Worm (Caenorhabditis elegans): ENCODE measurements around the gene plpp-1.2.

plpp-1.2 gene

DNA sequence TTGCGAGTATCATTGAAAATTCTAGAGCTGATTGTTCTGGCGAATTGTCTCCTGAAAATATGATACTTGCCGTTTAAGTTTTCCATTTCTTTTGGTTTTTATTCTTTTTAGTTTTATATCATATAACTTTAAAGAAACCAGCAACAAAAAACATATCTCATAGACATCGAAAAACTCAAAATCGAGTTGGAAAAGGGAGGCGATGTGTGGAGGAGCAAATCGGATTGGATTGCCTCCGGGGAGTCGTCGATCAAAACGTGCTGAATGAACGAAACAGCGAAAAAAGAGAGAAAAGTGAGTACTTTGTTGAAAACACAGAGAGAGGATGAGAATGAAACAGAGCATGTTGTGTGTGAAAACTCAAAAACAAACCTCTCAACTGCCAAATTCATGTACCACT lies 11.9 kb downstream of the plpp-1.2 start:
- TF ChIP-seq C06A6.2 (GFP tag; conservative IDR thresholded peaks at IDR 0.05) (no peak), attf-6 (GFP tag; IDR thresholded peaks at IDR 0.05) (no peak), lag-1 (GFP tag; IDR thresholded peaks at IDR 0.05) (no peak), hmg-20 (GFP tag; IDR thresholded peaks at IDR 0.05) (no peak), nhr-90 (tag; optimal IDR thresholded peaks at IDR 0.05) (no peak), rcor-1 (GFP tag; IDR thresholded peaks at IDR 0.05) (no peak), ztf-22 (GFP tag; optimal IDR thresholded peaks at IDR 0.05) (no peak), B0035.1 (tag; optimal IDR thresholded peaks at IDR 0.05) (no peak)

DNA sequence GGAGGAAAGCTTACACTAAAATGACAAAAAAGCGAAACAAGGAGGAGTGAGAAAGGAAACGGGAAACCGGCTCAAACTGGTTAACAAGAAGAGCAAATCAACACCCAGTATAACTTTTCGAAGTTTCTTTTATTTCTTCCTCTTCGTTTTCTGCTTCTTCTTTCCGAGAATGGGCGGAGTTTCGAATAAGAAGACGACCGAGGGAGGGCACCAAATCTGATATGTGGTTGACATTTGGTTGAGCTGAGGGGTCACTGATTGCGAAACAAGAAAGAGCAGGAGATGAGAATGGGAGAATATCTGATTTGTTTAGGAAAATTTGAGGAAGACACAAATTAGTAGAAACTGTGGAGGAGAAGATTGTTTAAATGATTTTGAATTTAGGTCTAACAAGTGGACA lies 13.3 kb downstream of the plpp-1.2 start:
- no peak for TF ChIP-seq F33H1.4 (GFP tag; IDR thresholded peaks at IDR 0.05)
- TF ChIP-seq C17E4.6 (GFP tag; IDR thresholded peaks at IDR 0.05), result no peak
- TF ChIP-seq ztf-22 (GFP tag; optimal IDR thresholded peaks at IDR 0.05), result no peak
- no peak for TF ChIP-seq dpl-1 (GFP tag; optimal IDR thresholded peaks at IDR 0.05)
- TF ChIP-seq hlh-26 (GFP tag; conservative IDR thresholded peaks at IDR 0.05), result no peak
- TF ChIP-seq mel-28 (tag; optimal IDR thresholded peaks at IDR 0.05; ENCODE audit: borderline replicate concordance), result no peak
- TF ChIP-seq F49E8.2 (tag; optimal IDR thresholded peaks at IDR 0.05; ENCODE audit: insufficient read depth), result no peak
- no peak for TF ChIP-seq snpc-3.4 (tag; optimal IDR thresholded peaks at IDR 0.05)
- TF ChIP-seq egl-18 (GFP tag; IDR thresholded peaks at IDR 0.05), result no peak
- no peak for TF ChIP-seq madf-3 (GFP tag; IDR thresholded peaks at IDR 0.05)
- no peak for TF ChIP-seq lin-54 (GFP tag; optimal IDR thresholded peaks at IDR 0.05)
- no peak for TF ChIP-seq madf-10 (tag; optimal IDR thresholded peaks at IDR 0.05)

DNA sequence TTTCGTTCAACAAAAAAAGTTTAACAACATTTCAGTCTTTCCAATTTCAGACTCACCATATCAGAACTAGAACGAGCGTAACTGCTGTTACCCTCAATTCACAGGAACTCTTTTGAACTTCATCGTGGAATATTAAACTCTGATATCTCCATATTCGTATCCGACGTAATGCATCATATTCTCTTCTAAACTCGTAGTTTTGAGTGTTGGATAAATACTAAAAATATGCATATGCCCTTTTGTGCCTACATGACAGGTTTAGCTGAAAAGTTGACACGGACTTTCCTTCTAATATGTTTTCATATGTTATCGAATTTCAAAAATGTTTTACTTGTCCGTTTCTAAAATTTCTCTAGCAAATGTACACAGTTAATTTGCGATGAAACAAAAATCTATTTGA lies 13.8 kb downstream of the plpp-1.2 start, which contains the start of gene twk-49:
TSS of gene twk-49 (minus strand) at position 101 of the 400 bp plus-strand sequence.
- TF ChIP-seq K12H6.12 (tag; optimal IDR thresholded peaks at IDR 0.05) (no peak), B0261.1 (tag; optimal IDR thresholded peaks at IDR 0.05) (no peak), aptf-3 (GFP tag; IDR thresholded peaks at IDR 0.05) (no peak), rec-8 (tag; optimal IDR thresholded peaks at IDR 0.05) (no peak)

- TF ChIP-seq zfh-2 (GFP tag; conservative IDR thresholded peaks at IDR 0.05) (no peak), ama-1 (optimal IDR thresholded peaks at IDR 0.05) (no peak), ama-1 (GFP tag; optimal IDR thresholded peaks at IDR 0.05) (no peak), Y67H2A.10 (GFP tag; conservative IDR thresholded peaks at IDR 0.05) (no peak), lin-54 (GFP tag; optimal IDR thresholded peaks at IDR 0.05) (no peak), ztf-6 (GFP tag; IDR thresholded peaks at IDR 0.05) (no peak), cebp-1 (GFP tag; IDR thresholded peaks at IDR 0.05) (no peak), cebp-1 (tag; optimal IDR thresholded peaks at IDR 0.05) (no peak), attf-5 (GFP tag; optimal IDR thresholded peaks at IDR 0.05) (no peak), Y79H2A.3 (GFP tag; conservative IDR thresholded peaks at IDR 0.05) (no peak), nhr-27 (tag; optimal IDR thresholded peaks at IDR 0.05) (no peak), lsl-1 (GFP tag; optimal IDR thresholded peaks at IDR 0.05) (no peak)
Observed at ce11 chrII:6500161-6500560, 14.9 kb downstream of the plpp-1.2 start, which contains the start of gene R05G9.5. Gene R05G9.5 (minus strand): TSS chrII:6500261.

DNA sequence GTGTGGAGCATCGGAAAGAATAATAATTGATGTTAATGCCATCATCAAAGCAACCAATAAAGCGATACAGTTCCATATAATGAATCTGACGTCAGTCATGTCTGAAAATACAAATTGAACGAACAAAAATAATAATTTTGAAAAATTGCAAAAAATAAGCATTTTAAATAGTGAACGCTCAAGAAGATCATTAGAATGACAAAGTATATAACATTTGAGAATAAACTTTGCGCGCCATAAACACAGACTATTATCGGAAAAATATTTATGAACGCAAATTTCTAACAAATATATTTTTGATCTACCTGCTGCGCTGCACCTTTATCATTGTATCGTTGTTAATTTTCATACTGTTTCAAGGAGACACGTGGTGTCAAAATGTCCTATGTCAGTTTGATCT lies 16.1 kb downstream of the plpp-1.2 start, which contains the start of gene R05G9.3:
TSS of gene R05G9.3 (minus strand) at position 101 of the 400 bp plus-strand sequence.
- TF ChIP-seq nhr-120 (GFP tag; IDR thresholded peaks at IDR 0.05), result no peak
- TF ChIP-seq F39B2.1 (GFP tag; IDR thresholded peaks at IDR 0.05), result no peak
- TF ChIP-seq Y95B8A.8 (GFP tag; IDR thresholded peaks at IDR 0.05), result no peak
- TF ChIP-seq aptf-2 (GFP tag; conservative IDR thresholded peaks at IDR 0.05), result no peak
- TF ChIP-seq aptf-3 (GFP tag; IDR thresholded peaks at IDR 0.05), result no peak
- no peak for TF ChIP-seq ceh-100 (GFP tag; IDR thresholded peaks at IDR 0.05)
- TF ChIP-seq ztf-18 (tag; optimal IDR thresholded peaks at IDR 0.05), result no peak
- TF ChIP-seq hmg-1.2 (GFP tag; IDR thresholded peaks at IDR 0.05), result peak; percentile 27; the same call in 1 of the 2 replicates
- TF ChIP-seq F33H1.4 (GFP tag; IDR thresholded peaks at IDR 0.05), result 0 out of 2 replicates have a peak, but pooled peaks have one; percentile 20
- no peak for TF ChIP-seq egl-44 (GFP tag; IDR thresholded peaks at IDR 0.05)
- no peak for TF ChIP-seq madf-10 (tag; optimal IDR thresholded peaks at IDR 0.05)
- TF ChIP-seq bed-2 (GFP tag; IDR thresholded peaks at IDR 0.05), result no peak
- peak; percentile 47 for TF ChIP-seq madf-8 (GFP tag; conservative IDR thresholded peaks at IDR 0.05)
- TF ChIP-seq lin-54 (GFP tag; optimal IDR thresholded peaks at IDR 0.05), result no peak
- TF ChIP-seq hlh-26 (GFP tag; conservative IDR thresholded peaks at IDR 0.05), result no peak
